Worm (Caenorhabditis elegans): ENCODE data around the gene ZK1073.2.

ZK1073.2 gene

DNA sequence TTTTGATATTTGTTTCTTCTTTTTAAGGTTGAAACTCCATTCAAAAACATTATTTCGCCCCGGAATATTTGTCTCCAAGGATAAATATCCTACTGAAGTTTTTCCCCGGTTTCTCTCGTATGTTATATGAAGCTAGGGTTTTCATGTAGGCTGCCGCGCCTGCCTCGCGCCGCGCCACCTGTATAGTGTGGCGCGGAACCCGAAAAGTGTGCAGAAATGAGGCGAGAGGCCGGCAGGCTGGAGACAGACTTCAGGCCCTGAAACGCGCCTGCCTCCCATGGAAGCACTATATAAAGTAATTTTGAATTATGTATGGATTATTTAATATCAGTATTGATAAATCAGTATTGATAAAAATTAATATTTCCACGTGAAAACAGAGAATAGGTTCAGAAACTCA lies 21.3 kb downstream of the ZK1073.2 start:
- TF ChIP-seq ets-7 (tag; optimal IDR thresholded peaks at IDR 0.05): no peak
- no peak for TF ChIP-seq hnd-1 (tag; optimal IDR thresholded peaks at IDR 0.05)
- TF ChIP-seq sea-1 (GFP tag; conservative IDR thresholded peaks at IDR 0.05): no peak
- TF ChIP-seq tra-4 (tag; optimal IDR thresholded peaks at IDR 0.05): no peak
- TF ChIP-seq ceh-36 (tag; optimal IDR thresholded peaks at IDR 0.05): no peak

DNA sequence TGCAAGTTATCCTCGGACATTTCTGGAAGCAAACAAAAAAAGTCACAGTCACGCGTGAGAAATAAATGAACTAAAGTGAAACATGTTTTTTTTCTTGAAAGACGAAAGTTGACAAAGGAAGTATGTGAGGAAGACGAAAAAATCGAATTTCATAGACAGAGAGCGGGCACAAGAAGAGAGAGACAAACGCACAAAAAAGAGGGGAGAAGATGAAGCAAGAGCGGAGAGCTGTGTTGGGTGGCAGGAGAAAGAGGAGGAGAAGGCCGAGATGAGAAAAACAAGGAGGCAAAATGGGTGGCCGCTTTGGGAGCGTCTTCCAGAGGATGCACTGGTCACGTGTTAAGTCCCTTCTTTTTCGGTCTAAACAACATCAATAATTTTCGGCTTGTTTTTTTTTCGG lies 25.3 kb downstream of the ZK1073.2 start, which contains the start of gene ZK1073.1:
Gene ZK1073.1 (minus strand): TSS at position 72 of the 400 bp plus-strand sequence.
- TF ChIP-seq sea-1 (GFP tag; conservative IDR thresholded peaks at IDR 0.05) (no peak), tra-4 (tag; optimal IDR thresholded peaks at IDR 0.05) (no peak), pes-1 (GFP tag; IDR thresholded peaks at IDR 0.05) (0 out of 2 replicates have a peak, but pooled peaks have one; percentile 14)

DNA sequence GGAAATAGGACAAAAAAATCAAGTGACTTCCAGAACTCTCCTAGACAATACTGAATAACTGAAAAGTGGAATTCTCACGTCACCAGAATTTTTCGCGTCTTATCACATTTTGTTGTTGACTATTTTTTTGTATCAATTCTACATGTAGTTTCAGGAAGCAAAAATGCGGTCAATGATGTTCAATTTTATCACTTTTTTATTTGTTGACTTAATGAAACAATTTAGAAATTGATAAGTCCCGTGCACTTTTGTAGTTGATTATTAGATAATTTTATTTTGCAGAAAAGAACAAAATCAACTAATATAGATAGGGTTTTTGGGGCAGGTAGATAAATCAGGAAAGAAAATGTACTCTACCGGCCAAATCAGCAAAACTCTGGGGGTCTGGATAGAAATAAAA lies 26.7 kb downstream of the ZK1073.2 start:
- TF ChIP-seq tbx-37 (GFP tag; conservative IDR thresholded peaks at IDR 0.05) (no peak), hmbx-1 (tag; optimal IDR thresholded peaks at IDR 0.05) (no peak)

DNA sequence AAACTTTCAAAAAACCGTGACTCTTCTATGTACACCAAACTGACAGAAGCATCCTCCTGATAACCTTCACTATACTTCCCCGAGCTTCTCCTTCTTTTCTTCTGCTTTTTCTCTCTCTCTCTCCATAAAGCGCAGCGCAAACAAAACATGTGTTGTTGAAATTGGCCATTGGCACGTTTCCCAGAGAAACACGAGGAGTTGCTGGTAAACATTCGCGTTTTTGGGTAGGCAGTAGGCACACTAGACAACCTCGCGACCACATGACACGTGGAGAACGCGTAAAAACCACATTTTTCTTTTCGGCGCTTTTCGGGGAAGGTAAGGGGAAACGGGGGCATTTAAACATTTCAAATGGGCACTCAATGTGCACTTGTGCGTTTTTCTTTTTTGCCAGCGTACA lies 27.5 kb downstream of the ZK1073.2 start:
- TF ChIP-seq flt-1 (GFP tag; IDR thresholded peaks at IDR 0.05): no peak
- TF ChIP-seq hmg-4 (GFP tag; optimal IDR thresholded peaks at IDR 0.05): peak; percentile 20
- TF ChIP-seq pes-1 (GFP tag; IDR thresholded peaks at IDR 0.05): no peak
- TF ChIP-seq ets-7 (tag; optimal IDR thresholded peaks at IDR 0.05): no peak
- no peak for TF ChIP-seq tbx-37 (GFP tag; conservative IDR thresholded peaks at IDR 0.05)
- no peak for TF ChIP-seq hnd-1 (tag; optimal IDR thresholded peaks at IDR 0.05)
- no peak for TF ChIP-seq B0310.2 (tag; optimal IDR thresholded peaks at IDR 0.05)
- no peak for TF ChIP-seq hmbx-1 (tag; optimal IDR thresholded peaks at IDR 0.05)

DNA sequence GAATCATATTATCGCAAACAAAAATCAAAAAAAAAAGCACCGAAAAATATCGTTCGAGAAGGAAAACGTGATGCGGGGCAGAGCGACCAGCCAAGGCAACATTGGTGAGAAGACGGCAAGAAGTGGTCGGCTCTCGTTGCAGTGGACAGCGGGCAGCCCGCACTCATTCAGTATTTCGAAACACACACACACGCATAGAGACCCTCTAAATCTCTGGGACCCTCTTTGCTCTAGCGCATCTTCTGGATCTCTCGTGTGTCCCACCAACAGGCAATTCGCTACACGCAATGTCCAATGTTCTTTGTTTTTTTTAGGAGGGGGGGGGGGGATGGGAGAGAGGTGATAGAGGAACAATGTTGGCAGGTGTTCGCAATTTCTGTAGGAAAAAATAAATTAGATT lies 30.3 kb downstream of the ZK1073.2 start:
- TF ChIP-seq hnd-1 (tag; optimal IDR thresholded peaks at IDR 0.05) (no peak), ets-7 (tag; optimal IDR thresholded peaks at IDR 0.05) (no peak), tbx-37 (GFP tag; conservative IDR thresholded peaks at IDR 0.05) (peak; percentile 26; the same call in 1 of the 2 replicates), hmg-4 (GFP tag; optimal IDR thresholded peaks at IDR 0.05) (peak; percentile 49), aly-1 (tag; optimal IDR thresholded peaks at IDR 0.05) (no peak), ceh-13 (GFP tag; optimal IDR thresholded peaks at IDR 0.05) (no peak), F13C5.2 (tag; optimal IDR thresholded peaks at IDR 0.05) (peak; percentile 42), ama-1 (optimal IDR thresholded peaks at IDR 0.05) (no peak), tbx-11 (GFP tag; IDR thresholded peaks at IDR 0.05) (0 out of 2 replicates have a peak, but pooled peaks have one; percentile 26), B0310.2 (tag; optimal IDR thresholded peaks at IDR 0.05) (no peak), hmbx-1 (tag; optimal IDR thresholded peaks at IDR 0.05) (no peak), tra-4 (tag; optimal IDR thresholded peaks at IDR 0.05) (no peak), scrt-1 (GFP tag; IDR thresholded peaks at IDR 0.05) (no peak), ceh-36 (tag; optimal IDR thresholded peaks at IDR 0.05) (no peak)

DNA sequence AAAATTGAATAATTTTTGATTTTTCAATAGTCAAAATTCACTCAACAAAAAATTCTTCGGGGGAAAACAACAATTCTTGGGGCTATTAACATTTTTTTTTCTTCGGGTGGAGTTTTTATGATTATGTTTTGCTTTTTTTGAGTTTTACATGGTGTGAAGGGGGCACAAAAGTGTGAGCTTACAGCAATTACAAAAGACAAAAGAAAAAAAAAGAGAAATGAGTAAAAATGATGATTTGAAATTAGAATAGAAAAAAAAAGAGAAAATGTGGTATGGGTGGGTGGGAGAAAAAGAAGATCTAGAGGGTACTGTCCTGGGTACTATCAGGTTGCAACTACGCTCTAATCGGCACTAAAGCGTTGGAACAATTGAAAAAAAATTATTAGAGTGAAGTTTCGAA lies 37.3 kb downstream of the ZK1073.2 start:
- no peak for TF ChIP-seq tbx-37 (GFP tag; conservative IDR thresholded peaks at IDR 0.05)

DNA sequence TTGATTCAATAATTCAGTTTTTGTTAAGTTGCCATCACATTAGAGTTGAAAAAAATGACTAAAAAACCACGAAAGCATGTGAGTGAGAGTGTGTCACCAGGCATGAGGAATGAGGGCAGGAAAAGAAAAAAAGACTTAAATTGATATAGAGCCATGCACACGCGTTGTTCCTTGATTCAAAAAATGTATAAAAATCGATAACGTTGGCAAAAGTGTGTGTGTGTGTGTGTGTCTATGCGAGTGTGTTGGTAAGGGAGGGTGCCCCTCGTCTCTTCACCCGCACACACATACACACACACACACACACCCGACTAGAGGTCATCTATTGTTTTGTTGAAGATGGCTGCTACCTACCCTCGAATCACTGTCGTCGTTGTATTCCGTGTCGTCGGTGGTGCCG lies 40.4 kb downstream of the ZK1073.2 start:
- TF ChIP-seq hmg-4 (GFP tag; optimal IDR thresholded peaks at IDR 0.05): peak; percentile 10
- 0 out of 2 replicates have a peak, but pooled peaks have one; percentile 26 for TF ChIP-seq tbx-37 (GFP tag; conservative IDR thresholded peaks at IDR 0.05)
- TF ChIP-seq B0310.2 (tag; optimal IDR thresholded peaks at IDR 0.05): no peak

DNA sequence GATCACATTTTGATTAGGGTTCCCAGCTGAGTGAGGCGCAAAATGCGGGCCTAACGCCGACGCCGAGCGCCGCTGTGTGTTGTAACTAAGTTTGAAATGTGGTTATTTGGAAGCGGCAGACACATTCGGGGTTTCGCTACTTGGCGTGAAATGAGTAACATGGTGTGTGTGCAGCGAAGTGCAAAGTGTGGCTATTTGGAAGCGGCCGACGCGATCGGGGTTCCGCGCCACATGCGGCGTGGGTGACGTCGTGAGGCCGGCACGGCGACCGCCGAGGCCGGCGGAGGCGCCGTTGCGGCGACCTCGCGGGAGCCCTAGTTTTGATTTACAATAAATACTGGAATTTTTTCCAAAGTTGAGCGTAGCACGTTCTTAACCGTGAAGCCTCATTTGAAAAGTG lies 41.1 kb downstream of the ZK1073.2 start:
- TF ChIP-seq sea-1 (GFP tag; conservative IDR thresholded peaks at IDR 0.05): no peak; the same call in 1 of the 2 replicates
- no peak for TF ChIP-seq hmbx-1 (tag; optimal IDR thresholded peaks at IDR 0.05)
- no peak for TF ChIP-seq ets-7 (tag; optimal IDR thresholded peaks at IDR 0.05)
- no peak for TF ChIP-seq tbx-11 (GFP tag; IDR thresholded peaks at IDR 0.05)
- no peak for TF ChIP-seq hnd-1 (tag; optimal IDR thresholded peaks at IDR 0.05)
- TF ChIP-seq aly-1 (tag; optimal IDR thresholded peaks at IDR 0.05): no peak
- TF ChIP-seq ceh-36 (tag; optimal IDR thresholded peaks at IDR 0.05): no peak
- TF ChIP-seq ceh-13 (GFP tag; optimal IDR thresholded peaks at IDR 0.05): no peak

DNA sequence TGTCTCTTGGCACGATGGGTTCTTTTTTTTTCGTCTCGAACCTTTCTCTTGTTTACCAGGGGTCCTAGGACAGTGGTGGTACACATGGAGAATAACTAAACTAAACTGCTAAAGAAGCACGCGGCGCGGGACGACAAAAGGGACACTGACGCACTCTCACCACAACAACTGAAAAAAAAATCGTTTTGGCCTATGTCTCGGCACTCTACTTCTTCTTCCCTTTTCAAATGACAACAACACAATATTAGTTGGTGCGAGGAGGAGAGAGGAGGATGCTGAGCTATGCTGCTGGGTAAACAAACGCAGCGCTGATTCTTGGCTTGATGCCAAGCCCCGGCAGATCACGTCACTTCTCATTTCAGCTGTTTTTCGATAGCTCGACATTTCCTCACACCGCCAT lies 41.7 kb downstream of the ZK1073.2 start:
- no peak for TF ChIP-seq scrt-1 (GFP tag; IDR thresholded peaks at IDR 0.05)
- no peak for TF ChIP-seq flt-1 (GFP tag; IDR thresholded peaks at IDR 0.05)
- TF ChIP-seq hmbx-1 (tag; optimal IDR thresholded peaks at IDR 0.05): no peak
- TF ChIP-seq pes-1 (GFP tag; IDR thresholded peaks at IDR 0.05): no peak
- TF ChIP-seq sea-1 (GFP tag; conservative IDR thresholded peaks at IDR 0.05): no peak
- TF ChIP-seq B0310.2 (tag; optimal IDR thresholded peaks at IDR 0.05): no peak
- TF ChIP-seq hmg-4 (GFP tag; optimal IDR thresholded peaks at IDR 0.05): no peak
- TF ChIP-seq ceh-36 (tag; optimal IDR thresholded peaks at IDR 0.05): no peak
- no peak for TF ChIP-seq hnd-1 (tag; optimal IDR thresholded peaks at IDR 0.05)
- no peak for TF ChIP-seq ceh-13 (GFP tag; optimal IDR thresholded peaks at IDR 0.05)
- no peak for TF ChIP-seq tbx-11 (GFP tag; IDR thresholded peaks at IDR 0.05)
- TF ChIP-seq tra-4 (tag; optimal IDR thresholded peaks at IDR 0.05): no peak
- TF ChIP-seq tbx-37 (GFP tag; conservative IDR thresholded peaks at IDR 0.05): no peak
